Fruit fly (Drosophila melanogaster): Measurements from ENCODE around the gene CG31606.
A peak's percentile ranks its signal among the peaks of the same experiment; 100 is the strongest.

dm6 chr2L:8163588-8164166 lies 16.3 kb downstream of the CG31606 start:
- no peak for TF ChIP-seq ovo (GFP tag; optimal IDR thresholded peaks at IDR 0.05)
- TF ChIP-seq CG12768 (GFP tag; optimal IDR thresholded peaks at IDR 0.05) = peak; percentile 78
